Worm (Caenorhabditis elegans): ENCODE results near the gene H43I07.1.
A peak's percentile ranks its signal among the peaks of the same experiment; 100 is the strongest.

The H43I07.1 gene

DNA sequence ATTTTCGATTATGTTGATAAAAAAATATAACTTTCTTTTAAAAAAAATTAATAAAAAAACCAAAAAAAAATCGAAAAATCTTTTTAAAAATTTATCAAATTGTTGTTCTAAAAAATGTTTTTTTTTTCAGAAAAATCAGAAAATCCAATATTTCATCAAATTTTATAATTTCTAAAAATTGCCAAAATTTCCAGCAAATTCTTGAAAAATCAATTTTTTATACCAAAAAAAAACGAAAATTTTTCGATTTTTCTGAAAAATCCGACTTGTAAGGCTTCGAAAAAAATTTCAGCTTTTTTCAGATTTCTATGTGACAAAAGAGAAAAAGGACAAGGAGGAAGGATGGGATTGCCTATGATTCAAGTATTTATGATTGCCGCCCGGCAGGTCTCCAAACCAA, at the start of gene H43I07.1:
H43I07.1 (plus strand) TSS at position 301 of the 400 bp plus-strand sequence.
- TF ChIP-seq tab-1 (GFP tag; IDR thresholded peaks at IDR 0.05) (no peak), T22C8.4 (GFP tag; IDR thresholded peaks at IDR 0.05) (no peak), med-1 (GFP tag; optimal IDR thresholded peaks at IDR 0.05; ENCODE audit: insufficient read depth) (no peak), flt-1 (GFP tag; IDR thresholded peaks at IDR 0.05) (no peak), klf-2 (GFP tag; conservative IDR thresholded peaks at IDR 0.05) (no peak), ztf-29 (GFP tag; IDR thresholded peaks at IDR 0.05) (no peak), ref-1 (GFP tag; conservative IDR thresholded peaks at IDR 0.05) (no peak), ztf-23 (GFP tag; IDR thresholded peaks at IDR 0.05) (no peak), cog-1 (tag; optimal IDR thresholded peaks at IDR 0.05) (no peak)

DNA sequence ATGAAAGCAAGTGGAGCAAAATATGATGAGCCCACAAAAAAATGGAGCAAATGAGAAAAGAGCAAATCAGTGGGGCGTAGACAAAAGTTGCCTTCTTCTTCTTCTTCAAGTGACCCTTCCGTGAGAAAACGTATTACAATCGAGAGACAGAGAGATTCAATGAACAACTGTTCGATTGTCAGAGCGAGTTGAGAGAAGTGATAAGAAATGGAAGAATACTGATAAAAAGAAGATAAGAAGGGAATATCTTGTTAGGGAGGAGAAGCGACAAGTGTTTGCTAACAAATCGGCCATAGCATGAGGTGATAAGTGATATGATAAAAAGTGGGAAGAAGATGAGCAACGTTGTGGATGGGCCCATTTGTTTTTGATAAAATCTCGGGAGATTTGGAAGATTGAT, 47.2 kb upstream of the H43I07.1 start:
- TF ChIP-seq ref-1 (GFP tag; conservative IDR thresholded peaks at IDR 0.05) (no peak), med-1 (GFP tag; optimal IDR thresholded peaks at IDR 0.05; ENCODE audit: insufficient read depth) (no peak), T22C8.4 (GFP tag; IDR thresholded peaks at IDR 0.05) (no peak), ztf-23 (GFP tag; IDR thresholded peaks at IDR 0.05) (no peak)

DNA sequence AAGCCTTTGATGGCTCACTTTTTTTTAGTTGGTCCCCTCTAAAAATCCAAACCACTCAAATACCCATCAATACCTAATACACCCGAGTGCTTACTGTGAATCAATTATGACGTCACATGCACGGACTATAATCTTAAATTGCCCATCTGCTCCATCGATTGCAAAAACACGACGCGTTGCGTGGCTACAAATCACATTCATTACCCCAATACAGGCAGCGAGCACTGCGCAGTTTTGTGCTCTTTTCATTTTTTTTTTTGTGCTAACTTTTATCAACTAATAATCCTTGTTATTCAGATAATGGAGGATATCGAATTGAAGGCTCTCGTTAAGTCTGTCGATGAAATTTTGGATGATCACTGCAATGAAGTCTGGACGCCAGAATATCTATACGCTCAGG, 44.4 kb upstream of the H43I07.1 start, which contains the start of gene Y45G5AM.5:
Y45G5AM.5 (plus strand) TSS at position 301 of the 400 bp plus-strand sequence.
- no peak for TF ChIP-seq tab-1 (GFP tag; IDR thresholded peaks at IDR 0.05)

DNA sequence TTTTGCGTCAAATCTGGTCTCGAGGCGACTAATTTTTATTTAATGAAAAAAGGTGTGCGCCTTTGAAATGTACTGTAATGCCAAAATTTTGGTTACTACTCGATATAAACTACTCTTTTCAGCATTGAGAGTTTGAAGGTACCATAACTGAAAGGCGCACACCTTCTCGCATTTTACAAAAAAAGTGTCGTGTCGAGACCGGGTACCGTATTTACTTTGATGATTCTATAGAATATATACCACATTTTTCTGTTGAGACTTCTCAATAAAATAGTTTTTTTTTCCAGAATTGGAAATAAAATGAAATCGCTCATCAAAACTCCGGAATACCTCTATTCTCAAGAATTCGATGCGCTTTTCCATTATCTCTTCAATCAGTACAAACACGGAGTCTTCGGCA, 41.6 kb upstream of the H43I07.1 start, which contains the start of gene Y45G5AM.4:
Y45G5AM.4 (plus strand) TSS at position 301 of the 400 bp plus-strand sequence.
- TF ChIP-seq T22C8.4 (GFP tag; IDR thresholded peaks at IDR 0.05) (no peak), med-1 (GFP tag; optimal IDR thresholded peaks at IDR 0.05; ENCODE audit: insufficient read depth) (no peak), cog-1 (tag; optimal IDR thresholded peaks at IDR 0.05) (no peak), ztf-23 (GFP tag; IDR thresholded peaks at IDR 0.05) (no peak), tab-1 (GFP tag; IDR thresholded peaks at IDR 0.05) (no peak), flt-1 (GFP tag; IDR thresholded peaks at IDR 0.05) (no peak), ref-1 (GFP tag; conservative IDR thresholded peaks at IDR 0.05) (no peak), ztf-29 (GFP tag; IDR thresholded peaks at IDR 0.05) (no peak)

DNA sequence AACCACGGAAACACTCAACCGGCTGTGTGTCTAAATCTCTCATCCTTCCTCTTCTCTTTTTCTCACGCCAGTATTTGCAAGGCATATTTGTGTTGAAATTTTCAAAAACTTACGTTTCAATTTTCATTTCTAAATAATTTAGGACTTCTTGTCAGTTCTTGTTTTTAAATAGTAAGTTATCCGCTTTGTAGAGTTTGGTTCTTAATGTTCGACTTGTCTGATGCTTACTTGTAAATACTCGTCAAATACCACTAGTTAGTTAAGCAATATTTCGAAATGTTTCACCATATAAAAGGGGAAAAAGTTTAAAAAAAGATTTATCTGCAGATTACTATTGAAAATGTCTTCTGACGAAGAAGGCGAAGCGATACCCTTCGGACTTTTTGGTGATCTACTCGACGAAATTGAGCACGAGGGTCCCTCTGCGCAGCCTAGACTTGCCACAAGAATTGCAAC, 40.0 kb upstream of the H43I07.1 start, which contains the start of gene Y45G5AM.3:
Y45G5AM.3 (plus strand) TSS at position 51 of the 456 bp plus-strand sequence.
- no peak for TF ChIP-seq tab-1 (GFP tag; IDR thresholded peaks at IDR 0.05)
- TF ChIP-seq flt-1 (GFP tag; IDR thresholded peaks at IDR 0.05), result no peak
- TF ChIP-seq klf-2 (GFP tag; conservative IDR thresholded peaks at IDR 0.05), result no peak
- TF ChIP-seq cog-1 (tag; optimal IDR thresholded peaks at IDR 0.05), result no peak
- TF ChIP-seq med-1 (GFP tag; optimal IDR thresholded peaks at IDR 0.05; ENCODE audit: insufficient read depth), result no peak
- TF ChIP-seq ztf-23 (GFP tag; IDR thresholded peaks at IDR 0.05), result no peak
- TF ChIP-seq ref-1 (GFP tag; conservative IDR thresholded peaks at IDR 0.05), result no peak
- no peak for TF ChIP-seq ztf-29 (GFP tag; IDR thresholded peaks at IDR 0.05)
- no peak for TF ChIP-seq T22C8.4 (GFP tag; IDR thresholded peaks at IDR 0.05)

DNA sequence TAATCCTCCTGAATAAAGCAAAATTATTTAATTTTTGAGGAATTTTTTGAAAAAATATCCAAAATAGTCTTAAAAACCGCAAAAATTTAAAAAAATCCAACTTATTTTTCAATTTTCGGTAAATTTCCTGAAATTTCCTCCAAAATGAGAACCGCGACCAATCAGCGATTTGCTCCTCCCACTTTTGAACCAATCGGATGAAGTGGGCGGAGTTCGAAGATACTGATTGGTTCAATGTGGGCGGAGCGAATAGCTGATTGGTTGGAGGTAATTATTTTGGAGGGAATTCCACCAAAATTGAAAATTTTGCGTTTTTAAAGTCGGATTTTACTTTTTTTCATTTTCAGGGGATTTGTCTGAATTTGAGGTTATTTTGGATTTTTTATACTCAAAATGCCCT, 36.5 kb upstream of the H43I07.1 start:
- TF ChIP-seq tab-1 (GFP tag; IDR thresholded peaks at IDR 0.05), result no peak
- TF ChIP-seq ztf-29 (GFP tag; IDR thresholded peaks at IDR 0.05), result no peak

DNA sequence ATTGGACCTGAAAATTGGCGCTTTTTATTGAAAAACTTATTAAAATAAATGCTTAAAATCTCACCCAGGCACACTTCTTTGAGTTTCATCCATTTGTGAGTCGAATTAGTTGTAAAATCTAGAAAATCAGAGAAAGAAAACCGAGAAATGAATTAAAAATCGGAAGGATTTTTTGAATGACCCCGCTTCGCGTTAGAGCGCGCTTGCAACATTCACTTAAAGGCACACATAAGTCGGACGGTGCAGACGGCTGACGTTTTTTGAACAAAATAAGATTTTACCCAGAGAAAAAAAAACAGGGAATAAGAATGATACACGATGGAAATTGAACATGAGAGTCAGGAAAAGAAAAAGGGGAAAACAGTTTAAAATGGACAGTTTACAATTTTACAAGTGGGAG, 34.9 kb upstream of the H43I07.1 start:
- TF ChIP-seq ztf-29 (GFP tag; IDR thresholded peaks at IDR 0.05) (no peak), klf-2 (GFP tag; conservative IDR thresholded peaks at IDR 0.05) (no peak), tab-1 (GFP tag; IDR thresholded peaks at IDR 0.05) (no peak)

DNA sequence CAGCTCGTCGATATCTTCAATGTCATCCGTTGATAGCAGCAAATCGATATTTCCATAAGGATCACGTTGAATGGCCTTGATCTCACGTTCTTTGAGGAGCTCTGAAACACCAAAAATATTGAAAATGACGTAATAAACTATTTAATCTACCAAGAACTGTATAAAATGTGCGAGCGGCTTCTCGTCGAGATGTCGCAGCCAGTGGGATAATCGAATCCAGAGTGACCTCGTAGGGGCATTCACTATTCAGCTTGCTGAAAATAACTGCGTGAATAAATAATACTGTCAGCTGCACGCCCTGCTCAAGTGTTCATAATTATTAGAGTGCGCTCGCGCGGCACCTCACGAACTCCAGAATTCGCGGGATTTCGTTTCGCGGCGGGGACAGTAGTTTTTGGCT, 34.4 kb upstream of the H43I07.1 start, which contains the start of gene Y45G5AM.7:
Y45G5AM.7 (minus strand) TSS at position 101 of the 400 bp plus-strand sequence.
- TF ChIP-seq ref-1 (GFP tag; conservative IDR thresholded peaks at IDR 0.05) (no peak), cog-1 (tag; optimal IDR thresholded peaks at IDR 0.05) (no peak), ztf-23 (GFP tag; IDR thresholded peaks at IDR 0.05) (no peak)

DNA sequence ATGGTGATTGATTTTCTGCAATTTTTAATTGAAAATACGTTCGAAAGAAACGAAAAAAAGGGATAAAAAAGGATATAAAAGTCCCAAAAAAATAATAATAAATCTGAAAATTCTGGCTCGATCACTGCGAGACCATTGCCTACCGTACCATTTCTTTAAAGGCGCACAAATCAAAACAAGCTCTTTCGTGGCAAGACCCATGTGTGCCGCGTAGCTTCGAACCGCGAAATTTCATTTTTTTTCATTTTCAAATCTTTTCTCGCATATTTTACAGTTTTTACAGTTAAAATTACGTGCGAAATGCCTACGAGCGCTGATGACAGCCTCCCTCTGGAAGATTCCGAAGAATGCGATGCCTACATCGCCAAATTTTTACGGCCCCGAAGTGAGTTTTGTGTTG, 28.9 kb upstream of the H43I07.1 start, which contains the start of the genes coh-4 and pid-5:
coh-4 (minus strand) TSS at position 17 of the 400 bp plus-strand sequence.
pid-5 (plus strand) TSS at position 259 of the 400 bp plus-strand sequence.
- no peak for TF ChIP-seq med-1 (GFP tag; optimal IDR thresholded peaks at IDR 0.05; ENCODE audit: insufficient read depth)
- TF ChIP-seq ztf-23 (GFP tag; IDR thresholded peaks at IDR 0.05), result no peak

DNA sequence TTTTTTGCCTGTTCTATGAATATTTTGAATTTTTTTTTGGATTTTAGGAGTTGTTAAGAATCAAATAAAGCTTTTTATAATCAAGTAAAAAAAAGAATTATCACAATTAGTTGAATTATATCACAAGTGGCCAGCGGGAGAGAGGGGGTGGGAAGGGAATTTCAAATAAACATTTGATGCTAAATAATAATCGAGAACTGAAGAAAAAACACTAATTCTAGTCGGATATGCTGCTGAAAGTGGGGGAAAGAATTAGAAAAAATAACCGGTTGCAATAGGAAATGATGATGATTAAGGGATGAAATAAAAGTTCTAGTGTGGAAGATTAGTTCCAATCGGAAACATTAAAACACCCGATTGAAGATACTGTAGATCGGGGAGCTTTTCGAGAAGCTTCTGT, 23.2 kb upstream of the H43I07.1 start:
- no peak for TF ChIP-seq klf-2 (GFP tag; conservative IDR thresholded peaks at IDR 0.05)
- no peak for TF ChIP-seq tab-1 (GFP tag; IDR thresholded peaks at IDR 0.05)
- no peak for TF ChIP-seq ref-1 (GFP tag; conservative IDR thresholded peaks at IDR 0.05)
- no peak for TF ChIP-seq T22C8.4 (GFP tag; IDR thresholded peaks at IDR 0.05)
- TF ChIP-seq cog-1 (tag; optimal IDR thresholded peaks at IDR 0.05), result no peak
- no peak for TF ChIP-seq med-1 (GFP tag; optimal IDR thresholded peaks at IDR 0.05; ENCODE audit: insufficient read depth)
- TF ChIP-seq ztf-23 (GFP tag; IDR thresholded peaks at IDR 0.05), result no peak
- TF ChIP-seq ztf-29 (GFP tag; IDR thresholded peaks at IDR 0.05), result no peak
- TF ChIP-seq flt-1 (GFP tag; IDR thresholded peaks at IDR 0.05), result no peak

DNA sequence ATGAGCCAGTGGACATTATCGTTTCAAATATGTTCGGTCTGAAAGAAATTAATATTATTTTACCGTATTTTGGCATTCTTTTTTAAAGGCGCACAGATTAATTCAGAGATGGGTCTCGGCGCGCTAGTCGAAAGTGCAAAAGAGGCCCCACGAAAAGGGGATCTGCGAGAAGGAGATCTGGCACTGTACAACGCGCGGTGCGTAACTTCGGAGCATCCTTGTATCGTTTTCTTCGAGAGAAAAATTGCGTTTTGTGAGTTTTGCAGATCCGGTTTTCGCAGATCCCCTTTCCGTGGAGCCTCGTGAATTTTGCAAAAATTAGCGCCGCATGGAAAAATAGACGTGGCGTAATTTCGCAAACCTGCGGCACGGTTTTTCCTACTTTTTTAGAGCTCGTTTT, 22.8 kb upstream of the H43I07.1 start:
- TF ChIP-seq klf-2 (GFP tag; conservative IDR thresholded peaks at IDR 0.05) (no peak), ztf-23 (GFP tag; IDR thresholded peaks at IDR 0.05) (no peak), flt-1 (GFP tag; IDR thresholded peaks at IDR 0.05) (peak; percentile 70; the same call in 1 of the 2 replicates)
